Fruit fly (Drosophila melanogaster) whole organism, embryonic: ENCODE results near the gene REG.

ENCODE experiments used
- Bgb ChIP-seq: fragments of 200-800 bp; sonication (Bioruptor generic); IDR thresholded peaks from 2 replicates; pipeline ENCODE4 v1.3.6; 2022; ENCODE audit warnings: missing biosample characterization, missing genetic modification characterization; ENCODE audit not compliant: partially characterized antibody
- CG10267 ChIP-seq: fragments of 200-800 bp; sonication (Bioruptor generic); optimal IDR thresholded peaks from 2 replicates; lab custom pipeline; 2018; ENCODE audit warnings: missing biosample characterization, mild to moderate bottlenecking, missing genetic modification characterization, moderate library complexity
- CG10462 ChIP-seq: fragments of 200-800 bp; sonication (Bioruptor generic); optimal IDR thresholded peaks from 2 replicates; lab custom pipeline; 2016; ENCODE audit warnings: missing biosample characterization, missing genetic modification characterization
- CG10959 ChIP-seq: fragments of 200-800 bp; sonication (Bioruptor generic); IDR thresholded peaks from 2 replicates; pipeline ENCODE4 v1.3.6; 2022; ENCODE audit warnings: missing biosample characterization, missing genetic modification characterization
- CG11247 ChIP-seq: fragments of 200-800 bp; sonication (Bioruptor generic); IDR thresholded peaks from 2 replicates; pipeline ENCODE4 v1.3.6; 2022; ENCODE audit warnings: missing biosample characterization, missing genetic modification characterization
- CG11504 ChIP-seq: fragments of 200-800 bp; sonication (Bioruptor generic); optimal IDR thresholded peaks from 3 replicates; lab custom pipeline; 2019; ENCODE audit warnings: missing biosample characterization, mild to moderate bottlenecking, missing genetic modification characterization, moderate library complexity
- CG1529 ChIP-seq: fragments of 200-800 bp; sonication (Bioruptor generic); optimal IDR thresholded peaks from 3 replicates; lab custom pipeline; 2018; ENCODE audit warnings: missing biosample characterization, missing genetic modification characterization
- CG15514 ChIP-seq: fragments of 200-800 bp; sonication (Bioruptor generic); optimal IDR thresholded peaks from 3 replicates; lab custom pipeline; 2017; ENCODE audit warnings: missing biosample characterization, missing genetic modification characterization, mild to moderate bottlenecking, moderate library complexity, missing genetic modification reagents
- CG15601 ChIP-seq: fragments of 200-800 bp; sonication (Bioruptor generic); optimal IDR thresholded peaks from 3 replicates; lab custom pipeline; 2019; ENCODE audit warnings: missing biosample characterization, mild to moderate bottlenecking, missing genetic modification characterization, moderate library complexity
- CG16863 ChIP-seq: fragments of 200-800 bp; sonication (Bioruptor generic); optimal IDR thresholded peaks from 3 replicates; lab custom pipeline; 2016; ENCODE audit warnings: missing biosample characterization, missing genetic modification characterization
- CG18764 ChIP-seq: fragments of 200-800 bp; sonication (Bioruptor generic); optimal IDR thresholded peaks from 3 replicates; lab custom pipeline; 2016; ENCODE audit warnings: missing biosample characterization, missing genetic modification characterization
- CG2678 ChIP-seq: fragments of 200-800 bp; sonication (Bioruptor generic); optimal IDR thresholded peaks from 3 replicates; lab custom pipeline; 2019; ENCODE audit warnings: missing biosample characterization, mild to moderate bottlenecking, missing genetic modification characterization, moderate library complexity
- CG30020 ChIP-seq: fragments of 200-800 bp; optimal IDR thresholded peaks from 2 replicates; lab custom pipeline; 2019; ENCODE audit warnings: missing biosample characterization, mild to moderate bottlenecking, missing genetic modification characterization, moderate library complexity
- CG31224 ChIP-seq: fragments of 200-800 bp; sonication (Bioruptor generic); IDR thresholded peaks from 2 replicates; pipeline ENCODE4 v1.3.6; 2022; ENCODE audit warnings: missing biosample characterization, missing genetic modification characterization
- CG33557 ChIP-seq: fragments of 200-800 bp; sonication (Bioruptor generic); optimal IDR thresholded peaks from 2 replicates; lab custom pipeline; 2019; ENCODE audit warnings: missing biosample characterization, mild to moderate bottlenecking, missing genetic modification characterization, moderate library complexity
- CG4820 ChIP-seq: fragments of 200-800 bp; sonication (Bioruptor generic); optimal IDR thresholded peaks from 3 replicates; lab custom pipeline; 2016; ENCODE audit warnings: missing biosample characterization, missing genetic modification characterization
- CG5180 ChIP-seq: fragments of 200-800 bp; sonication (Bioruptor generic); optimal IDR thresholded peaks from 3 replicates; lab custom pipeline; 2017; ENCODE audit warnings: missing biosample characterization, missing genetic modification characterization, mild to moderate bottlenecking, moderate library complexity, missing genetic modification reagents
- CG8290 ChIP-seq, 3 experiments: fragments of 200-800 bp; sonication (Bioruptor generic); optimal IDR thresholded peaks; 2 replicates each; lab custom pipeline; 2016 to 2019; ENCODE audit warnings: missing biosample characterization in 3 of 3, missing genetic modification characterization in 3 of 3, mild to moderate bottlenecking in 2 of 3, moderate library complexity in 1 of 3
- CrebB ChIP-seq: fragments of 200-800 bp; sonication (Bioruptor generic); optimal IDR thresholded peaks from 3 replicates; lab custom pipeline; 2018; ENCODE audit warnings: missing biosample characterization, mild to moderate bottlenecking, missing genetic modification characterization
- E2f2 ChIP-seq: fragments of 200-800 bp; sonication (Bioruptor generic); IDR thresholded peaks from 2 replicates; pipeline ENCODE4 v1.3.6; 2022; ENCODE audit warnings: missing biosample characterization, missing genetic modification characterization
- HLH54F ChIP-seq: fragments of 200-800 bp; sonication (Bioruptor generic); optimal IDR thresholded peaks from 3 replicates; lab custom pipeline; 2016; ENCODE audit warnings: missing biosample characterization, missing genetic modification characterization
- Jarid2 ChIP-seq: fragments of 200-800 bp; sonication (Bioruptor generic); optimal IDR thresholded peaks from 3 replicates; lab custom pipeline; 2017; ENCODE audit warnings: mild to moderate bottlenecking, missing biosample characterization, missing genetic modification reagents, missing genetic modification characterization
- Meics ChIP-seq: fragments of 200-800 bp; sonication (Bioruptor generic); optimal IDR thresholded peaks from 2 replicates; lab custom pipeline; 2017; ENCODE audit warnings: missing biosample characterization, mild to moderate bottlenecking, missing genetic modification characterization
- Opbp ChIP-seq: fragments of 200-800 bp; sonication (Bioruptor generic); IDR thresholded peaks from 3 replicates; pipeline ENCODE4 v1.3.6; 2022; ENCODE audit warnings: missing biosample characterization, missing genetic modification characterization; ENCODE audit not compliant: partially characterized antibody
- Optix ChIP-seq: fragments of 200-800 bp; sonication (Bioruptor generic); IDR thresholded peaks from 3 replicates; pipeline ENCODE4 v1.3.6; 2022; ENCODE audit warnings: missing biosample characterization, missing genetic modification characterization
- Pdp1 ChIP-seq, 2 experiments: fragments of 200-800 bp; sonication (Bioruptor generic); optimal IDR thresholded peaks; 3 replicates each; lab custom pipeline; 2016; ENCODE audit warnings: missing biosample characterization in 2 of 2, missing genetic modification characterization in 2 of 2, mild to moderate bottlenecking in 1 of 2, moderate library complexity in 1 of 2
- Spps ChIP-seq: fragments of 200-800 bp; sonication (Bioruptor generic); optimal IDR thresholded peaks from 2 replicates; lab custom pipeline; 2018; ENCODE audit warnings: missing biosample characterization, mild to moderate bottlenecking, missing genetic modification characterization
- Stat92E ChIP-seq, 3 experiments: fragments of >200 bp in 2 of 3; fragments of 200-800 bp in 1 of 3; sonication (Bioruptor generic) in 1 of 3; optimal IDR thresholded peaks; 2 replicates each; lab custom pipeline; 2017 to 2019; ENCODE audit warnings: missing biosample characterization in 3 of 3, missing genetic modification characterization in 3 of 3, mild to moderate bottlenecking in 1 of 3, moderate library complexity in 1 of 3
- amos ChIP-seq: fragments of 200-800 bp; sonication (Bioruptor generic); IDR thresholded peaks from 2 replicates; pipeline ENCODE4 v1.3.6; 2022; ENCODE audit warnings: missing biosample characterization, missing genetic modification characterization; ENCODE audit not compliant: partially characterized antibody
- en ChIP-seq: fragments of 200-800 bp; sonication (Bioruptor generic); optimal IDR thresholded peaks from 2 replicates; lab custom pipeline; 2016; ENCODE audit warnings: missing biosample characterization, missing genetic modification characterization
- esg ChIP-seq: fragments of 200-800 bp; sonication (Bioruptor generic); conservative IDR thresholded peaks from 2 replicates; pipeline ENCODE4 v1.3.6; 2022; ENCODE audit warnings: missing biosample characterization, missing genetic modification characterization
- grn ChIP-seq: fragments of 200-800 bp; sonication (Bioruptor generic); optimal IDR thresholded peaks from 3 replicates; lab custom pipeline; 2017; ENCODE audit warnings: missing biosample characterization, missing genetic modification characterization
- gsb ChIP-seq: fragments of 200-800 bp; sonication (Bioruptor generic); IDR thresholded peaks from 2 replicates; pipeline ENCODE4 v1.3.6; 2022; ENCODE audit warnings: missing biosample characterization, missing genetic modification characterization
- hkb ChIP-seq, 2 experiments: fragments of 200-800 bp in 1 of 2; fragments of >200 bp in 1 of 2; sonication (Bioruptor generic) in 1 of 2; IDR thresholded peaks in 1 of 2; optimal IDR thresholded peaks in 1 of 2; 2 replicates each; pipeline versions ENCODE4 v1.3.6 to Lab custom; 2017 to 2022; ENCODE audit warnings: missing biosample characterization in 1 of 2, missing genetic modification characterization in 1 of 2
- lab ChIP-seq: fragments of 200-800 bp; sonication (Bioruptor generic); optimal IDR thresholded peaks from 3 replicates; lab custom pipeline; 2017; ENCODE audit warnings: missing biosample characterization, missing genetic modification characterization, mild to moderate bottlenecking, moderate library complexity, missing genetic modification reagents
- lbe ChIP-seq: fragments of 200-800 bp; sonication (Bioruptor generic); optimal IDR thresholded peaks from 2 replicates; lab custom pipeline; 2016; ENCODE audit warnings: missing biosample characterization, mild to moderate bottlenecking, missing genetic modification characterization
- otp ChIP-seq: fragments of 200-800 bp; sonication (Bioruptor generic); IDR thresholded peaks from 3 replicates; pipeline ENCODE4, ENCODE4 v1.3.6; 2022; ENCODE audit warnings: missing biosample characterization, missing genetic modification characterization
- psq ChIP-seq: fragments of 200-800 bp; sonication (Bioruptor generic); optimal IDR thresholded peaks from 2 replicates; lab custom pipeline; 2017; ENCODE audit warnings: missing biosample characterization, missing genetic modification characterization
- pzg ChIP-seq: fragments of 200-800 bp; sonication (Bioruptor generic); optimal IDR thresholded peaks from 3 replicates; lab custom pipeline; 2018; ENCODE audit warnings: missing biosample characterization, mild to moderate bottlenecking, missing genetic modification characterization, moderate library complexity
- sc ChIP-seq, 3 experiments: fragments of >200 bp in 2 of 3; fragments of 200-800 bp in 1 of 3; sonication (Bioruptor generic) in 1 of 3; optimal IDR thresholded peaks; 2 replicates in 2 of 3; 3 replicates in 1 of 3; lab custom pipeline; 2017; ENCODE audit warnings: mild to moderate bottlenecking in 1 of 3, missing biosample characterization in 1 of 3, missing genetic modification characterization in 1 of 3, missing genetic modification reagents in 1 of 3
- scrt ChIP-seq: fragments of 200-800 bp; sonication (Bioruptor generic); optimal IDR thresholded peaks from 2 replicates; lab custom pipeline; 2018; ENCODE audit warnings: missing biosample characterization, mild to moderate bottlenecking, missing genetic modification characterization, moderate library complexity
- sens ChIP-seq: fragments of 200-800 bp; sonication (Bioruptor generic); peaks from one replicate; lab custom pipeline; 2016; ENCODE audit warnings: missing biosample characterization, missing genetic modification characterization
- sug ChIP-seq: fragments of 200-800 bp; optimal IDR thresholded peaks from 2 replicates; lab custom pipeline; 2019; ENCODE audit warnings: missing biosample characterization, mild to moderate bottlenecking, missing genetic modification characterization, moderate library complexity
- tap ChIP-seq: fragments of 200-800 bp; optimal IDR thresholded peaks from 3 replicates; lab custom pipeline; 2019; ENCODE audit warnings: missing biosample characterization, mild to moderate bottlenecking, missing genetic modification characterization, moderate library complexity
- tgo ChIP-seq: fragments of 200-800 bp; sonication (Bioruptor generic); IDR thresholded peaks from 3 replicates; pipeline ENCODE4 v1.3.6; 2022; ENCODE audit warnings: missing biosample characterization, missing genetic modification characterization
- tx ChIP-seq: fragments of 200-800 bp; sonication (Bioruptor generic); optimal IDR thresholded peaks from 2 replicates; lab custom pipeline; 2016; ENCODE audit warnings: missing biosample characterization, missing genetic modification characterization
- vfl ChIP-seq: fragments of 200-800 bp; sonication (Bioruptor generic); optimal IDR thresholded peaks from 2 replicates; lab custom pipeline; 2016; ENCODE audit warnings: missing biosample characterization, missing genetic modification characterization
- vvl ChIP-seq: fragments of 200-800 bp; sonication (Bioruptor generic); IDR thresholded peaks from 2 replicates; pipeline ENCODE4 v1.3.6; 2022; ENCODE audit warnings: missing biosample characterization, missing genetic modification characterization
- zf30C ChIP-seq: fragments of 200-800 bp; sonication (Bioruptor generic); optimal IDR thresholded peaks from 3 replicates; lab custom pipeline; 2018; ENCODE audit warnings: missing biosample characterization, mild to moderate bottlenecking, missing genetic modification characterization

Gene REG

dm6 chrX:13254442-13254841, 42.3 kb downstream of the REG start (continued):
- TF ChIP-seq lbe (GFP tag; lab: Kevin White, UChicago) (peak; percentile 51), CG4820 (GFP tag; lab: Kevin White, UChicago) (no peak), CG18764 (GFP tag; lab: Kevin White, UChicago) (no peak), en (GFP tag; lab: Kevin White, UChicago) (no peak), CG2678 (tag; lab: Kevin White, UChicago) (peak; percentile 39), CG10267 (tag; lab: Kevin White, UChicago) (no peak), tx (GFP tag; lab: Kevin White, UChicago) (no peak), CG30020 (tag; lab: Kevin White, UChicago) (no peak), gsb (GFP tag; lab: Robert Waterston, UW) (no peak), CG10462 (GFP tag; lab: Kevin White, UChicago) (peak; percentile 3), sug (tag; lab: Kevin White, UChicago) (peak; percentile 47), lab (peak; percentile 9), CG31224 (GFP tag; lab: Robert Waterston, UW) (no peak), tgo (GFP tag; lab: Robert Waterston, UW) (no peak), hkb (optimal IDR thresholded peaks at IDR 0.05; lab: Kevin White, UChicago) (no peak), hkb (GFP tag; IDR thresholded peaks at IDR 0.05; lab: Robert Waterston, UW) (no peak), CrebB (no peak), CG15601 (no peak), psq (GFP tag; lab: Kevin White, UChicago) (no peak), CG10959 (GFP tag; lab: Robert Waterston, UW) (no peak), sc (optimal IDR thresholded peaks at IDR 0.05; lab: Kevin White, UChicago) (no peak), sc (GFP tag; optimal IDR thresholded peaks at IDR 0.05; lab: Kevin White, UChicago) (no peak), tap (no peak), CG16863 (GFP tag; lab: Kevin White, UChicago) (no peak), CG1529 (GFP tag; lab: Kevin White, UChicago) (no peak), otp (GFP tag; lab: Robert Waterston, UW) (no peak), Optix (no peak), esg (GFP tag; lab: Robert Waterston, UW) (no peak), Pdp1 (GFP tag; optimal IDR thresholded peaks at IDR 0.05; lab: Kevin White, UChicago) (peak in 1 of 2 experiments; percentile 62), Stat92E (GFP tag; optimal IDR thresholded peaks at IDR 0.05; lab: Kevin White, UChicago) (no peak), CG5180 (no peak), CG33557 (GFP tag; lab: Kevin White, UChicago) (no peak), CG11247 (no peak), vvl (GFP tag; lab: Robert Waterston, UW) (no peak), grn (GFP tag; lab: Kevin White, UChicago) (peak; percentile 20)

dm6 chrX:13256967-13257366, 44.8 kb downstream of the REG start:
- TF ChIP-seq Spps (tag; lab: Kevin White, UChicago), result peak; percentile 2
- TF ChIP-seq pzg, result peak; percentile 23
- TF ChIP-seq zf30C (GFP tag; lab: Kevin White, UChicago), result peak; percentile 24
- peak; percentile 40; the same call in 2 of the 3 replicates for TF ChIP-seq Opbp
- peak; percentile 61 for TF ChIP-seq E2f2
- TF ChIP-seq HLH54F (GFP tag; lab: Kevin White, UChicago), result no peak
- TF ChIP-seq CG11504 (tag; lab: Kevin White, UChicago), result peak; percentile 32
- no peak for TF ChIP-seq vfl
- TF ChIP-seq Bgb (GFP tag; lab: Robert Waterston, UW), result peak; percentile 53
- TF ChIP-seq Pdp1 (GFP tag; optimal IDR thresholded peaks at IDR 0.05; lab: Kevin White, UChicago), result peak in 1 of 2 experiments; percentile 98
- TF ChIP-seq amos (GFP tag; lab: Robert Waterston, UW), result no peak; the same call in 1 of the 2 replicates
- TF ChIP-seq Meics (GFP tag; lab: Kevin White, UChicago), result peak; percentile 32
- peak; percentile 44 for TF ChIP-seq CG15514 (GFP tag; lab: Kevin White, UChicago)
- peak; percentile 64 for TF ChIP-seq scrt (GFP tag; lab: Kevin White, UChicago)
- TF ChIP-seq Jarid2, result peak; percentile 93
- TF ChIP-seq sens, result peak; percentile 83
- TF ChIP-seq otp (GFP tag; lab: Robert Waterston, UW), result peak; percentile 29; the same call in 1 of the 3 replicates
- peak; percentile 67 for TF ChIP-seq CG8290 (GFP tag; optimal IDR thresholded peaks at IDR 0.05; lab: Kevin White, UChicago)
- peak in 1 of 2 experiments; percentile 91 for TF ChIP-seq CG8290 (tag; optimal IDR thresholded peaks at IDR 0.05; lab: Kevin White, UChicago)
